Worm (Caenorhabditis elegans): ENCODE data around the gene mnk-1.

DNA sequence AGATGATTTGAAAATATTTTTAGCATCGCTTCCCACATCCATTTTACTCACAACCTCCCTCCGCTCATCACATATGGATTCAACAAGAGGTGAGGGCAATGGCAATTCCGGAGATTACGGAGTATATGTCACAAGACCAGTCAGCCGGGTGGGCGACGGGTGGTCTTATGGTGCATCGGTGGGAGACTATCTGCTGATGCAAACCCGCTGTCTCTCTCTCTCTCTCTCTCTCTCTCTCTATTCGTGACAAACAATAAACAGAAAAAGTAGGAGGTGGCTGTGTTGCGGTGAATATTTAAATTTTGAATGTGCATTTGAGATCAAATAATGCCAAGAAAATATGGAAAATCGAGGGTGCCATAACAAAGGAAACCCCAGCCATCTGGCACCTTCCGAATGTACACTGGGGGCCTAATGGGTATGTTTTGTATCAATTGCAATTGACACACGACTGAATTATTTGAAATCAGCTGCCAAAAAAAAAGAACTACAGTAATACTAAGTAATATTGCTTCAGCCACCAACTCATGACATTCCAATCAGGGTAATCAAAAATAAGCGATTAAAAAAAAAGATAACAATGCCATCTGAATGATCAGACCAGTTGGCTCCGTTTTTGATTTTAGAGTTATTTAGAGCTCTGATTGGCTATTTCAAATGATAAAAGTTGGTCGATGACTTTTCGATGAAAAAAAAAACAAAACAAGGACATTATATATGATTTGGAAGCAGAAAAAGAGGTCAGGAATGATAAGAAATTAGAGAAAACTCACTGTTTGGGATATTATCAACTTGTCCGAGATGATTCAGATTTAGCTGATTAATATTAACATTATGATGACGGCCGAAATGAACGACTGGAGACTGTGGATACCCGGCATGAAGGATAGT is 6.8 kb downstream of the mnk-1 start:
- peak; percentile 45; the same call in 1 of the 2 replicates for TF ChIP-seq flt-1 (GFP tag; IDR thresholded peaks at IDR 0.05)
- no peak for TF ChIP-seq T22C8.4 (GFP tag; IDR thresholded peaks at IDR 0.05)
- TF ChIP-seq cog-1 (tag; optimal IDR thresholded peaks at IDR 0.05) = no peak

All from whole organism, midembryonic.